Fruit fly (Drosophila melanogaster) whole organism, pupa: ENCODE data around the gene CG13070.

Source experiments
- CG10348 ChIP-seq: fragments of 200-800 bp; sonication (Bioruptor generic); IDR thresholded peaks from 2 replicates; pipeline ENCODE4 v1.3.6; 2022; ENCODE audit warnings: missing biosample characterization, missing genetic modification characterization
- CG4496 ChIP-seq: fragments of 200-800 bp; sonication (Bioruptor generic); IDR thresholded peaks from 3 replicates; pipeline ENCODE4 v1.3.6; 2022; ENCODE audit warnings: missing biosample characterization, missing genetic modification characterization
- EcR ChIP-seq: fragments of 200-800 bp; sonication (Bioruptor generic); optimal IDR thresholded peaks from 3 replicates; lab custom pipeline; 2019; ENCODE audit warnings: missing biosample characterization, missing genetic modification characterization, mild to moderate bottlenecking, moderate library complexity, missing genetic modification reagents
- Pif1A ChIP-seq: fragments of 200-800 bp; sonication (Bioruptor generic); optimal IDR thresholded peaks from 3 replicates; lab custom pipeline; 2016; ENCODE audit warnings: missing biosample characterization, missing genetic modification characterization

- no peak for TF ChIP-seq CG4496 (GFP tag; lab: Robert Waterston, UW)
- TF ChIP-seq CG10348 (GFP tag; lab: Robert Waterston, UW): no peak
- no peak for TF ChIP-seq Pif1A (GFP tag; lab: Kevin White, UChicago)
- no peak for TF ChIP-seq EcR (GFP tag; lab: Kevin White, UChicago)
Measured at dm6 chr3L:16281880-16282556, 18.9 kb downstream of the CG13070 start, which contains the start of gene CG13049.
